Fruit fly (Drosophila melanogaster) whole organism, embryonic: ENCODE measurements around the gene Snx3.

Experiments used
- Abd-B ChIP-seq: fragments of 200-800 bp; sonication (Bioruptor generic); optimal IDR thresholded peaks from 2 replicates; lab custom pipeline; 2018; ENCODE audit warnings: missing biosample characterization, mild to moderate bottlenecking, missing genetic modification characterization, moderate library complexity
- Blimp-1 ChIP-seq: fragments of 200-800 bp; sonication (Bioruptor generic); optimal IDR thresholded peaks from 3 replicates; lab custom pipeline; 2018; ENCODE audit warnings: missing biosample characterization, missing genetic modification characterization, mild to moderate bottlenecking, moderate library complexity, missing genetic modification reagents
- CG12744 ChIP-seq: fragments of 200-800 bp; sonication (Bioruptor generic); optimal IDR thresholded peaks from 2 replicates; lab custom pipeline; 2016; ENCODE audit warnings: missing biosample characterization, missing genetic modification characterization
- CG15514 ChIP-seq: fragments of 200-800 bp; sonication (Bioruptor generic); optimal IDR thresholded peaks from 3 replicates; lab custom pipeline; 2017; ENCODE audit warnings: missing biosample characterization, missing genetic modification characterization, mild to moderate bottlenecking, moderate library complexity, missing genetic modification reagents
- CG15601 ChIP-seq: fragments of 200-800 bp; sonication (Bioruptor generic); optimal IDR thresholded peaks from 3 replicates; lab custom pipeline; 2019; ENCODE audit warnings: missing biosample characterization, mild to moderate bottlenecking, missing genetic modification characterization, moderate library complexity
- CG16813 ChIP-seq: fragments of 200-800 bp; sonication (Bioruptor generic); IDR thresholded peaks from 3 replicates; pipeline ENCODE4 v1.3.6; 2022; ENCODE audit warnings: missing biosample characterization, missing genetic modification characterization; ENCODE audit not compliant: partially characterized antibody
- CG18764 ChIP-seq: fragments of 200-800 bp; sonication (Bioruptor generic); optimal IDR thresholded peaks from 3 replicates; lab custom pipeline; 2016; ENCODE audit warnings: missing biosample characterization, missing genetic modification characterization
- CG31441 ChIP-seq: fragments of 200-800 bp; sonication (Bioruptor generic); IDR thresholded peaks from 2 replicates; pipeline ENCODE4 v1.3.6; 2022; ENCODE audit warnings: missing biosample characterization, missing genetic modification characterization
- CG3163 ChIP-seq: fragments of 200-800 bp; sonication (Bioruptor generic); optimal IDR thresholded peaks from 3 replicates; lab custom pipeline; 2016; ENCODE audit warnings: missing biosample characterization, missing genetic modification characterization
- CG34376 ChIP-seq: fragments of 200-800 bp; sonication (Bioruptor generic); optimal IDR thresholded peaks from 2 replicates; lab custom pipeline; 2018; ENCODE audit warnings: missing biosample characterization, mild to moderate bottlenecking, missing genetic modification characterization
- CG3726 ChIP-seq: fragments of 200-800 bp; sonication (Bioruptor generic); IDR thresholded peaks from 3 replicates; pipeline ENCODE4, ENCODE4 v1.3.6; 2022; ENCODE audit warnings: missing biosample characterization, missing genetic modification characterization
- CG7987 ChIP-seq: fragments of 200-800 bp; sonication (Bioruptor generic); optimal IDR thresholded peaks from 2 replicates; lab custom pipeline; 2018; ENCODE audit warnings: missing biosample characterization, mild to moderate bottlenecking, missing genetic modification characterization, moderate library complexity
- CG9797 ChIP-seq: fragments of 200-800 bp; sonication (Bioruptor generic); optimal IDR thresholded peaks from 3 replicates; lab custom pipeline; 2018; ENCODE audit warnings: missing biosample characterization, mild to moderate bottlenecking, missing genetic modification characterization
- Dp ChIP-seq: fragments of 200-800 bp; sonication (Bioruptor generic); optimal IDR thresholded peaks from 2 replicates; lab custom pipeline; 2018; ENCODE audit warnings: missing biosample characterization, mild to moderate bottlenecking, missing genetic modification characterization, moderate library complexity
- E2f2 ChIP-seq: fragments of 200-800 bp; sonication (Bioruptor generic); IDR thresholded peaks from 2 replicates; pipeline ENCODE4 v1.3.6; 2022; ENCODE audit warnings: missing biosample characterization, missing genetic modification characterization
- Ets97D ChIP-seq: fragments of 200-800 bp; sonication (Bioruptor generic); optimal IDR thresholded peaks from 3 replicates; lab custom pipeline; 2016; ENCODE audit warnings: missing biosample characterization, missing genetic modification characterization
- GATAe ChIP-seq: fragments of 200-800 bp; sonication (Bioruptor generic); conservative IDR thresholded peaks from 2 replicates; pipeline ENCODE4 v1.3.6; 2022; ENCODE audit warnings: missing biosample characterization, missing genetic modification characterization
- HHEX ChIP-seq: fragments of 200-800 bp; sonication (Bioruptor generic); optimal IDR thresholded peaks from 3 replicates; lab custom pipeline; 2017; ENCODE audit warnings: missing biosample characterization, mild to moderate bottlenecking, missing genetic modification characterization, missing genetic modification reagents
- Lhr ChIP-seq: fragments of 200-800 bp; sonication (Bioruptor generic); optimal IDR thresholded peaks from 3 replicates; lab custom pipeline; 2017; ENCODE audit warnings: mild to moderate bottlenecking, missing biosample characterization, missing genetic modification reagents, missing genetic modification characterization
- MBD-R2 ChIP-seq: fragments of 200-800 bp; sonication (Bioruptor generic); IDR thresholded peaks from 2 replicates; pipeline ENCODE4 v1.3.6; 2022; ENCODE audit warnings: missing biosample characterization, missing genetic modification characterization
- MESR4 ChIP-seq: fragments of 200-800 bp; sonication (Bioruptor generic); optimal IDR thresholded peaks from 2 replicates; lab custom pipeline; 2018; ENCODE audit warnings: missing biosample characterization, mild to moderate bottlenecking, missing genetic modification characterization, moderate library complexity
- Med ChIP-seq: fragments of 200-800 bp; sonication (Bioruptor generic); peaks from one replicate; lab custom pipeline; 2016; ENCODE audit warnings: missing biosample characterization, missing genetic modification characterization, mild to moderate bottlenecking, inconsistent platforms, moderate library complexity
- Myb ChIP-seq: fragments of 200-800 bp; sonication (Bioruptor generic); optimal IDR thresholded peaks from 2 replicates; lab custom pipeline; 2016; ENCODE audit warnings: missing biosample characterization, missing genetic modification characterization
- NC2β ChIP-seq: fragments of 200-800 bp; sonication (Bioruptor generic); optimal IDR thresholded peaks from 2 replicates; lab custom pipeline; 2016; ENCODE audit warnings: missing biosample characterization, missing genetic modification characterization
- Oaz ChIP-seq: fragments of 200-800 bp; sonication (Bioruptor generic); IDR thresholded peaks from 2 replicates; pipeline ENCODE4 v1.3.6; 2022; ENCODE audit warnings: missing biosample characterization, missing genetic modification characterization
- Trl ChIP-seq, 3 experiments: fragments of >200 bp in 2 of 3; fragments of 200-800 bp in 1 of 3; sonication (Bioruptor generic) in 1 of 3; optimal IDR thresholded peaks; 2 replicates in 1 of 3; 3 replicates in 2 of 3; lab custom pipeline; 2016 to 2017; ENCODE audit warnings: missing biosample characterization in 1 of 3, missing genetic modification characterization in 1 of 3
- aop ChIP-seq: fragments of 200-800 bp; sonication (Bioruptor generic); IDR thresholded peaks from 2 replicates; pipeline ENCODE4 v1.3.6; 2022; ENCODE audit warnings: missing biosample characterization, missing genetic modification characterization
- chm ChIP-seq: fragments of 200-800 bp; sonication (Bioruptor generic); IDR thresholded peaks from 2 replicates; pipeline ENCODE4 v1.3.6; 2022; ENCODE audit warnings: missing biosample characterization, missing genetic modification characterization
- cwo ChIP-seq: fragments of 200-800 bp; sonication (Bioruptor generic); optimal IDR thresholded peaks from 3 replicates; lab custom pipeline; 2017; ENCODE audit warnings: missing biosample characterization, missing genetic modification characterization, mild to moderate bottlenecking, moderate library complexity, missing genetic modification reagents
- disco-r ChIP-seq: fragments of 200-800 bp; sonication (Bioruptor generic); optimal IDR thresholded peaks from 2 replicates; lab custom pipeline; 2016; ENCODE audit warnings: missing biosample characterization, missing genetic modification characterization
- ewg ChIP-seq: fragments of 200-800 bp; sonication (Bioruptor generic); optimal IDR thresholded peaks from 3 replicates; lab custom pipeline; 2017; ENCODE audit warnings: mild to moderate bottlenecking, missing biosample characterization, missing genetic modification reagents, missing genetic modification characterization
- gfzf ChIP-seq: fragments of 200-800 bp; sonication (Bioruptor generic); optimal IDR thresholded peaks from 2 replicates; lab custom pipeline; 2016; ENCODE audit warnings: missing biosample characterization, mild to moderate bottlenecking, missing genetic modification characterization, moderate library complexity
- hkb ChIP-seq, 2 experiments: fragments of 200-800 bp in 1 of 2; fragments of >200 bp in 1 of 2; sonication (Bioruptor generic) in 1 of 2; IDR thresholded peaks in 1 of 2; optimal IDR thresholded peaks in 1 of 2; 2 replicates each; pipeline versions ENCODE4 v1.3.6 to Lab custom; 2017 to 2022; ENCODE audit warnings: missing biosample characterization in 1 of 2, missing genetic modification characterization in 1 of 2
- org-1 ChIP-seq: fragments of 200-800 bp; sonication (Bioruptor generic); optimal IDR thresholded peaks from 2 replicates; lab custom pipeline; 2017; ENCODE audit warnings: missing biosample characterization, missing genetic modification characterization
- pzg ChIP-seq: fragments of 200-800 bp; sonication (Bioruptor generic); optimal IDR thresholded peaks from 3 replicates; lab custom pipeline; 2018; ENCODE audit warnings: missing biosample characterization, mild to moderate bottlenecking, missing genetic modification characterization, moderate library complexity
- shn ChIP-seq: fragments of 200-800 bp; sonication (Bioruptor generic); optimal IDR thresholded peaks from 3 replicates; lab custom pipeline; 2016; ENCODE audit warnings: missing biosample characterization, missing genetic modification characterization
- stwl ChIP-seq: fragments of 200-800 bp; sonication (Bioruptor generic); optimal IDR thresholded peaks from 3 replicates; lab custom pipeline; 2018; ENCODE audit warnings: missing biosample characterization, mild to moderate bottlenecking, missing genetic modification characterization, moderate library complexity
- tgo ChIP-seq: fragments of 200-800 bp; sonication (Bioruptor generic); IDR thresholded peaks from 3 replicates; pipeline ENCODE4 v1.3.6; 2022; ENCODE audit warnings: missing biosample characterization, missing genetic modification characterization
- trem ChIP-seq: fragments of 200-800 bp; optimal IDR thresholded peaks from 3 replicates; lab custom pipeline; 2019; ENCODE audit warnings: missing biosample characterization, mild to moderate bottlenecking, missing genetic modification characterization, moderate library complexity

Snx3 gene

dm6 chr3R:12678850-12679249, 51.0 kb downstream of the Snx3 start, which contains the start of gene mbo:
mbo (minus strand) TSS chr3R:12679052.
- TF ChIP-seq Dp (GFP tag; lab: Kevin White, UChicago) (peak; percentile 36), Trl (optimal IDR thresholded peaks at IDR 0.05; lab: Kevin White, UChicago) (no peak), Trl (GFP tag; optimal IDR thresholded peaks at IDR 0.05; lab: Kevin White, UChicago) (no peak), Ets97D (GFP tag; lab: Kevin White, UChicago) (no peak), CG15514 (GFP tag; lab: Kevin White, UChicago) (no peak), cwo (GFP tag; lab: Kevin White, UChicago) (no peak), CG12744 (GFP tag; lab: Kevin White, UChicago) (no peak), disco-r (GFP tag; lab: Kevin White, UChicago) (no peak), CG3726 (GFP tag; lab: Robert Waterston, UW) (no peak), HHEX (GFP tag; lab: Kevin White, UChicago) (no peak), CG15601 (tag; lab: Kevin White, UChicago) (peak; percentile 74), Oaz (GFP tag; lab: Robert Waterston, UW) (no peak), Myb (GFP tag; lab: Kevin White, UChicago) (peak; percentile 13), chm (GFP tag; lab: Robert Waterston, UW) (no peak), tgo (GFP tag; lab: Robert Waterston, UW) (no peak), MESR4 (peak; percentile 38), MBD-R2 (GFP tag; lab: Robert Waterston, UW) (peak; percentile 81), Blimp-1 (GFP tag; lab: Kevin White, UChicago) (no peak), CG9797 (GFP tag; lab: Kevin White, UChicago) (peak; percentile 55), ewg (no peak), hkb (optimal IDR thresholded peaks at IDR 0.05; lab: Kevin White, UChicago) (no peak), hkb (GFP tag; IDR thresholded peaks at IDR 0.05; lab: Robert Waterston, UW) (no peak), CG3163 (GFP tag; lab: Kevin White, UChicago) (no peak), CG16813 (no peak), pzg (peak; percentile 25), gfzf (peak; percentile 76), aop (GFP tag; lab: Robert Waterston, UW) (no peak), CG31441 (GFP tag; lab: Robert Waterston, UW) (no peak), Abd-B (GFP tag; lab: Kevin White, UChicago) (no peak), CG18764 (GFP tag; lab: Kevin White, UChicago) (no peak), org-1 (GFP tag; lab: Kevin White, UChicago) (no peak), CG34376 (no peak), Lhr (GFP tag; lab: Kevin White, UChicago) (no peak), trem (tag; lab: Kevin White, UChicago) (peak; percentile 34), shn (GFP tag; lab: Kevin White, UChicago) (no peak), GATAe (GFP tag; lab: Robert Waterston, UW) (no peak), E2f2 (GFP tag; lab: Robert Waterston, UW) (peak; percentile 35; the same call in 1 of the 2 replicates), Med (GFP tag; lab: Kevin White, UChicago) (peak; percentile 3), stwl (tag; lab: Kevin White, UChicago) (peak; percentile 85), CG7987 (GFP tag; lab: Kevin White, UChicago) (no peak), NC2β (GFP tag; lab: Kevin White, UChicago) (no peak)
